Worm (Caenorhabditis elegans): ENCODE measurements around the gene plp-1.

Gene plp-1

DNA sequence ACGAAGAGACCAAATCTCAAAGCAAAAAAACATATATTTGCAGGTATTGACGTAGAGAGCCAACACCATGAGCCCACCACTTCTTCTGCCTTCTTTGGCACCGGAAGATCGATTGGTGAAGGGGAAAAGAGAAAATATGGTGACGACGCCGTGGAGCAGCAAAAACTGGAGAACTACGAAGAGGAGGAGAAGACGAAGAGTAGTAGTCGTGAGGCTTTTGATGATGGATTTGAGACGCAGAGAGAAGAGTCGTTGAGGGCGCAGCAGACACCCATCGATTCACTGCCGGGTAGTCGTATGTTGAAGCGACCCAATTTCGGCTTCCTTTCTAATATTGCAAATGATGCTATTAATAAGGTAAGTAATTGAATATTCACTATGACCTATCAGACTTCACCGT lies 21.8 kb upstream of the plp-1 start:
- no peak for TF ChIP-seq repo-1 (tag; optimal IDR thresholded peaks at IDR 0.05)
- no peak for TF ChIP-seq zim-3 (tag; optimal IDR thresholded peaks at IDR 0.05)
- TF ChIP-seq lir-1 (GFP tag; conservative IDR thresholded peaks at IDR 0.05): no peak
- TF ChIP-seq F23B12.7 (tag; optimal IDR thresholded peaks at IDR 0.05; ENCODE audit: insufficient read depth): no peak
- peak; percentile 32; the same call in 1 of the 2 replicates for TF ChIP-seq zfh-2 (GFP tag; conservative IDR thresholded peaks at IDR 0.05)

DNA sequence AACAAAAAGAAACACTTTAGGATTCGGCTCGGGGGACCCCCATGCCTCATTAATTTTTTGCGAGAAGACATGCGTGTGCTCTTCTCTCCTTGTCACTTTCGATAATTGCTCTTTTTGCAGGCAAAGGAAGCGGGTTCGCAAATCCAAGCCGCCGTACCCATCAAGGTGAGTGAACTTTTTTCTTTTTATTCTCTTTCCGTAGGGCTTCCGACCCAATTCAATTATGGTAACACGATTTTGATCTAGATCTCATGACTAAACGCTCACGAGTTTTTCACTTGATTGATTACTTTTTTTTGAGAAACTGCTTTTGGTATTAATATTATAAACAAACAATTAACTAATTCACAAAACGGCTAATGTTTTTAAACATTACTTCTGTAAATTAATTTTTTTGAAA lies 20.6 kb upstream of the plp-1 start:
- TF ChIP-seq lag-1 (GFP tag; IDR thresholded peaks at IDR 0.05) (no peak), F39B2.1 (GFP tag; IDR thresholded peaks at IDR 0.05) (no peak), hsf-1 (GFP tag; IDR thresholded peaks at IDR 0.05) (no peak), egl-18 (GFP tag; IDR thresholded peaks at IDR 0.05) (no peak), nfya-2 (GFP tag; IDR thresholded peaks at IDR 0.05) (no peak), tbp1 (GFP tag; optimal IDR thresholded peaks at IDR 0.05) (no peak), sdz-38 (tag; optimal IDR thresholded peaks at IDR 0.05) (no peak), lsy-27 (tag; optimal IDR thresholded peaks at IDR 0.05; ENCODE audit: borderline replicate concordance, insufficient read depth) (no peak), cebp-2 (GFP tag; IDR thresholded peaks at IDR 0.05) (no peak), akir-1 (GFP tag; optimal IDR thresholded peaks at IDR 0.05) (no peak), mcd-1 (GFP tag; IDR thresholded peaks at IDR 0.05) (no peak), K12H6.12 (tag; optimal IDR thresholded peaks at IDR 0.05) (no peak), athp-1 (tag; optimal IDR thresholded peaks at IDR 0.05) (no peak), dpff-1 (tag; optimal IDR thresholded peaks at IDR 0.05) (no peak)

DNA sequence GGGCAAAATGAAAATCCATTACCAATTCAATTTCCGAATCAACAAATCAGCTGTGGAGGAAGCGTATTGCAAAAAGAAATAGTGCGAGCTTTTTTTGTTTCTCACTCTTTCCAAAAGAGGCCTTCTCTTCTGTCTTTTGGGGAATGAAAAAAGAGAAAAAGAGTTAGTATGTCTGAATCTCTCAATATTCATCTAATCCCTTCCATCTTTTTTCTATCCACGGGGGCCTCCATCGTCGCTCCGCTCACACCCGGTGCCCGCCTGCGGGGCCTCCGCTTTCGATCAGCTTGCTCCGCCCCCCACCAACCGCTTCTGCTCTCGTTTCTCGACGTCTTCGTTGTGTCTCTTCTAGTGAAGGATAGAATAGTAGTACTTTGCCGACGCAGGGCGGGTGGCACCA lies 13.9 kb upstream of the plp-1 start:
- TF ChIP-seq ceh-27 (GFP tag; optimal IDR thresholded peaks at IDR 0.05) (peak; percentile 24), zfh-2 (GFP tag; conservative IDR thresholded peaks at IDR 0.05) (peak; percentile 95), T07F8.4 (tag; optimal IDR thresholded peaks at IDR 0.05) (no peak), mcd-1 (GFP tag; IDR thresholded peaks at IDR 0.05) (peak; percentile 33; the same call in 1 of the 2 replicates), cebp-2 (GFP tag; IDR thresholded peaks at IDR 0.05) (no peak), C17E4.6 (GFP tag; IDR thresholded peaks at IDR 0.05) (no peak), K11D2.4 (GFP tag; IDR thresholded peaks at IDR 0.05) (0 out of 2 replicates have a peak, but pooled peaks have one; percentile 13), egrh-3 (GFP tag; IDR thresholded peaks at IDR 0.05) (peak; percentile 76; the same call in 1 of the 2 replicates), hmg-1.2 (GFP tag; IDR thresholded peaks at IDR 0.05) (peak; percentile 35; the same call in 1 of the 2 replicates), K12H6.12 (tag; optimal IDR thresholded peaks at IDR 0.05) (peak; percentile 3)

DNA sequence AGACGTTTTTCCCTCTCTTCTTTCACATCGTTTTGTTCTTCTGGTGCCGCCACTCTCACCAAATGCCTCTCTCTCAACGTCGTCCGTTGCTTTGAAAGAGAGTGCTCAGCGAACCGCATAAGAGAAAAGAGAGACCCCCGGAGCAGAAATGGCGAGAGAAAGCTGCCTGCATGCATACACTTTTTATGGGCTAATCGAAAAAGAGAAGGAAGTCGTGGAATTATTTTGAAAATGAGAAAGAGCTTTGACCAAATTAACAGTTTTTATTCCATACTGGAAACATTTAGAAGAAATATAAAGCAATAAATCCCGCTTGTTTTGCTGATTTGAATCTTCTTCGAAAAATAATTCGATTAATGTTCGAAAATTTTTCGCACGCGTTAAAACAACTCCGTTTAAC lies 12.7 kb upstream of the plp-1 start:
- TF ChIP-seq mes-4 (tag; optimal IDR thresholded peaks at IDR 0.05) (no peak), T26A5.8 (tag; optimal IDR thresholded peaks at IDR 0.05) (no peak), tlf-1 (GFP tag; optimal IDR thresholded peaks at IDR 0.05) (no peak), ceh-91 (GFP tag; IDR thresholded peaks at IDR 0.05) (no peak), zim-3 (tag; optimal IDR thresholded peaks at IDR 0.05) (no peak), ccch-3 (GFP tag; optimal IDR thresholded peaks at IDR 0.05) (no peak), lin-54 (GFP tag; optimal IDR thresholded peaks at IDR 0.05) (no peak), ztf-28 (GFP tag; IDR thresholded peaks at IDR 0.05) (no peak), dox-1 (GFP tag; IDR thresholded peaks at IDR 0.05) (no peak), sptf-2 (GFP tag; optimal IDR thresholded peaks at IDR 0.05) (no peak), die-1 (tag; optimal IDR thresholded peaks at IDR 0.05) (no peak)

All from whole organism, young adult.